Fruit fly (Drosophila melanogaster) whole organism, embryonic: ENCODE measurements around the gene Sec22.

Source experiments
- Atf3 ChIP-seq: fragments of 200-800 bp; sonication (Bioruptor generic); optimal IDR thresholded peaks from 3 replicates; lab custom pipeline; 2016; ENCODE audit warnings: missing biosample characterization, missing genetic modification characterization
- BtbVII ChIP-seq: fragments of 200-800 bp; sonication (Bioruptor generic); optimal IDR thresholded peaks from 3 replicates; lab custom pipeline; 2017; ENCODE audit warnings: missing biosample characterization, mild to moderate bottlenecking, missing genetic modification characterization
- CG11093 ChIP-seq: fragments of 200-800 bp; sonication (Bioruptor generic); IDR thresholded peaks from 3 replicates; pipeline ENCODE4 v1.3.6; 2022; ENCODE audit warnings: missing biosample characterization, missing genetic modification characterization
- CG16779 ChIP-seq: fragments of 200-800 bp; sonication (Bioruptor generic); IDR thresholded peaks from 2 replicates; pipeline ENCODE4 v1.3.6; 2022; ENCODE audit warnings: missing biosample characterization, missing genetic modification characterization
- CG16863 ChIP-seq: fragments of 200-800 bp; sonication (Bioruptor generic); optimal IDR thresholded peaks from 3 replicates; lab custom pipeline; 2016; ENCODE audit warnings: missing biosample characterization, missing genetic modification characterization
- CG1792 ChIP-seq: fragments of 200-800 bp; sonication (Bioruptor generic); optimal IDR thresholded peaks from 2 replicates; lab custom pipeline; 2016; ENCODE audit warnings: missing biosample characterization, missing genetic modification characterization
- CG2202 ChIP-seq: fragments of 200-800 bp; sonication (Bioruptor generic); optimal IDR thresholded peaks from 2 replicates; lab custom pipeline; 2018; ENCODE audit warnings: missing biosample characterization, mild to moderate bottlenecking, missing genetic modification characterization
- CG2889 ChIP-seq: fragments of 200-800 bp; sonication (Bioruptor generic); IDR thresholded peaks from 3 replicates; pipeline ENCODE4 v1.3.6; 2022; ENCODE audit warnings: missing biosample characterization, missing genetic modification characterization
- CG30431 ChIP-seq: fragments of 200-800 bp; sonication (Bioruptor generic); optimal IDR thresholded peaks from 2 replicates; lab custom pipeline; 2017; ENCODE audit warnings: missing biosample characterization, missing genetic modification characterization
- CG31441 ChIP-seq: fragments of 200-800 bp; sonication (Bioruptor generic); IDR thresholded peaks from 2 replicates; pipeline ENCODE4 v1.3.6; 2022; ENCODE audit warnings: missing biosample characterization, missing genetic modification characterization
- CG33557 ChIP-seq: fragments of 200-800 bp; sonication (Bioruptor generic); optimal IDR thresholded peaks from 2 replicates; lab custom pipeline; 2019; ENCODE audit warnings: missing biosample characterization, mild to moderate bottlenecking, missing genetic modification characterization, moderate library complexity
- CG34376 ChIP-seq: fragments of 200-800 bp; sonication (Bioruptor generic); optimal IDR thresholded peaks from 2 replicates; lab custom pipeline; 2018; ENCODE audit warnings: missing biosample characterization, mild to moderate bottlenecking, missing genetic modification characterization
- CG4328 ChIP-seq: fragments of 200-800 bp; sonication (Bioruptor generic); optimal IDR thresholded peaks from 3 replicates; lab custom pipeline; 2017; ENCODE audit warnings: missing biosample characterization, missing genetic modification reagents, missing genetic modification characterization
- CG9215 ChIP-seq: fragments of 200-800 bp; sonication (Bioruptor generic); IDR thresholded peaks from 2 replicates; pipeline ENCODE4 v1.3.6; 2022; ENCODE audit warnings: missing biosample characterization, missing genetic modification characterization
- D19B ChIP-seq: fragments of 200-800 bp; sonication (Bioruptor generic); optimal IDR thresholded peaks from 2 replicates; lab custom pipeline; 2017; ENCODE audit warnings: missing biosample characterization, mild to moderate bottlenecking, missing genetic modification characterization
- Dad ChIP-seq: fragments of 200-800 bp; sonication (Bioruptor generic); optimal IDR thresholded peaks from 3 replicates; lab custom pipeline; 2016; ENCODE audit warnings: missing biosample characterization, missing genetic modification characterization
- Ets97D ChIP-seq: fragments of 200-800 bp; sonication (Bioruptor generic); optimal IDR thresholded peaks from 3 replicates; lab custom pipeline; 2016; ENCODE audit warnings: missing biosample characterization, missing genetic modification characterization
- HLH54F ChIP-seq: fragments of 200-800 bp; sonication (Bioruptor generic); optimal IDR thresholded peaks from 3 replicates; lab custom pipeline; 2016; ENCODE audit warnings: missing biosample characterization, missing genetic modification characterization
- Mad ChIP-seq: fragments of 200-800 bp; sonication (Bioruptor generic); optimal IDR thresholded peaks from 2 replicates; lab custom pipeline; 2016; ENCODE audit warnings: missing biosample characterization, missing genetic modification characterization
- Med ChIP-seq: fragments of 200-800 bp; sonication (Bioruptor generic); peaks from one replicate; lab custom pipeline; 2016; ENCODE audit warnings: missing biosample characterization, missing genetic modification characterization, mild to moderate bottlenecking, inconsistent platforms, moderate library complexity
- Mes4 ChIP-seq: fragments of 200-800 bp; sonication (Bioruptor generic); optimal IDR thresholded peaks from 2 replicates; lab custom pipeline; 2016; ENCODE audit warnings: missing biosample characterization, missing genetic modification characterization
- Mrtf ChIP-seq: fragments of 200-800 bp; sonication (Bioruptor generic); IDR thresholded peaks from 3 replicates; pipeline ENCODE4 v1.3.6; 2022; ENCODE audit warnings: missing biosample characterization, missing genetic modification characterization
- NC2β ChIP-seq: fragments of 200-800 bp; sonication (Bioruptor generic); optimal IDR thresholded peaks from 2 replicates; lab custom pipeline; 2016; ENCODE audit warnings: missing biosample characterization, missing genetic modification characterization
- Scr ChIP-seq: fragments of 200-800 bp; sonication (Bioruptor generic); IDR thresholded peaks from 2 replicates; pipeline ENCODE4 v1.3.6; 2022; ENCODE audit warnings: missing biosample characterization, missing genetic modification characterization; ENCODE audit not compliant: partially characterized antibody
- Six4 ChIP-seq: fragments of 200-800 bp; sonication (Bioruptor generic); optimal IDR thresholded peaks from 2 replicates; lab custom pipeline; 2016; ENCODE audit warnings: missing biosample characterization, missing genetic modification characterization
- Trl ChIP-seq, 3 experiments: fragments of >200 bp in 2 of 3; fragments of 200-800 bp in 1 of 3; sonication (Bioruptor generic) in 1 of 3; optimal IDR thresholded peaks; 2 replicates in 1 of 3; 3 replicates in 2 of 3; lab custom pipeline; 2016 to 2017; ENCODE audit warnings: missing biosample characterization in 1 of 3, missing genetic modification characterization in 1 of 3
- YL-1 ChIP-seq: fragments of 200-800 bp; sonication (Bioruptor generic); optimal IDR thresholded peaks from 3 replicates; lab custom pipeline; 2017; ENCODE audit warnings: missing biosample characterization, mild to moderate bottlenecking, missing genetic modification characterization
- bbx ChIP-seq: fragments of 200-800 bp; sonication (Bioruptor generic); IDR thresholded peaks from 2 replicates; pipeline ENCODE4 v1.3.6; 2022; ENCODE audit warnings: missing biosample characterization, missing genetic modification characterization; ENCODE audit not compliant: partially characterized antibody
- en ChIP-seq: fragments of 200-800 bp; sonication (Bioruptor generic); optimal IDR thresholded peaks from 2 replicates; lab custom pipeline; 2016; ENCODE audit warnings: missing biosample characterization, missing genetic modification characterization
- eve ChIP-seq, 2 experiments: fragments of >200 bp; optimal IDR thresholded peaks; 2 replicates each; lab custom pipeline; 2017; ENCODE audit warnings: missing biosample characterization in 2 of 2, missing genetic modification characterization in 2 of 2
- exex ChIP-seq: fragments of 200-800 bp; sonication (Bioruptor generic); optimal IDR thresholded peaks from 4 replicates; lab custom pipeline; 2018; ENCODE audit warnings: missing biosample characterization, mild to moderate bottlenecking, missing genetic modification characterization, moderate library complexity
- fd102C ChIP-seq: fragments of 200-800 bp; sonication (Bioruptor generic); optimal IDR thresholded peaks from 2 replicates; lab custom pipeline; 2018; ENCODE audit warnings: missing biosample characterization, mild to moderate bottlenecking, missing genetic modification characterization, moderate library complexity
- fu2 ChIP-seq: fragments of 200-800 bp; sonication (Bioruptor generic); optimal IDR thresholded peaks from 2 replicates; lab custom pipeline; 2016; ENCODE audit warnings: missing biosample characterization, missing genetic modification characterization
- her ChIP-seq: fragments of 200-800 bp; sonication (Bioruptor generic); optimal IDR thresholded peaks from 2 replicates; lab custom pipeline; 2016; ENCODE audit warnings: missing biosample characterization, missing genetic modification characterization
- insv ChIP-seq, 2 experiments: fragments of 200-800 bp; sonication (Bioruptor generic); optimal IDR thresholded peaks; 3 replicates each; lab custom pipeline; 2016 to 2018; ENCODE audit warnings: missing biosample characterization in 2 of 2, missing genetic modification characterization in 2 of 2
- jumu ChIP-seq: fragments of 200-800 bp; sonication (Bioruptor generic); optimal IDR thresholded peaks from 3 replicates; lab custom pipeline; 2016; ENCODE audit warnings: missing biosample characterization, missing genetic modification characterization
- lilli ChIP-seq: fragments of 200-800 bp; sonication (Bioruptor generic); optimal IDR thresholded peaks from 3 replicates; lab custom pipeline; 2016; ENCODE audit warnings: missing biosample characterization, missing genetic modification characterization
- mld ChIP-seq: fragments of 200-800 bp; sonication (Bioruptor generic); IDR thresholded peaks from 3 replicates; pipeline ENCODE4 v1.3.6; 2022; ENCODE audit warnings: missing biosample characterization, missing genetic modification characterization; ENCODE audit not compliant: partially characterized antibody
- oc ChIP-seq: fragments of 200-800 bp; sonication (Bioruptor generic); optimal IDR thresholded peaks from 2 replicates; lab custom pipeline; 2018; ENCODE audit warnings: missing biosample characterization, mild to moderate bottlenecking, missing genetic modification characterization, moderate library complexity
- pzg ChIP-seq: fragments of 200-800 bp; sonication (Bioruptor generic); optimal IDR thresholded peaks from 3 replicates; lab custom pipeline; 2018; ENCODE audit warnings: missing biosample characterization, mild to moderate bottlenecking, missing genetic modification characterization, moderate library complexity
- sens ChIP-seq: fragments of 200-800 bp; sonication (Bioruptor generic); peaks from one replicate; lab custom pipeline; 2016; ENCODE audit warnings: missing biosample characterization, missing genetic modification characterization
- sens-2 ChIP-seq: fragments of 200-800 bp; sonication (Bioruptor generic); IDR thresholded peaks from 2 replicates; pipeline ENCODE4 v1.3.6; 2022; ENCODE audit warnings: missing biosample characterization, missing genetic modification characterization
- sqz ChIP-seq: fragments of 200-800 bp; sonication (Bioruptor generic); optimal IDR thresholded peaks from 3 replicates; lab custom pipeline; 2018; ENCODE audit warnings: missing biosample characterization, mild to moderate bottlenecking, missing genetic modification characterization
- sr ChIP-seq: fragments of 200-800 bp; sonication (Bioruptor generic); IDR thresholded peaks from 3 replicates; pipeline ENCODE4 v1.3.6; 2022; ENCODE audit warnings: missing biosample characterization, missing genetic modification characterization
- sug ChIP-seq: fragments of 200-800 bp; optimal IDR thresholded peaks from 2 replicates; lab custom pipeline; 2019; ENCODE audit warnings: missing biosample characterization, mild to moderate bottlenecking, missing genetic modification characterization, moderate library complexity
- tna ChIP-seq: fragments of 200-800 bp; sonication (Bioruptor generic); IDR thresholded peaks from 2 replicates; pipeline ENCODE4 v1.3.6; 2022; ENCODE audit warnings: missing biosample characterization, missing genetic modification characterization; ENCODE audit not compliant: partially characterized antibody

The Sec22 gene

dm6 chrX:758892-759621, 46.8 kb upstream of the Sec22 start, which contains the start of gene CG5273 (continued):
- TF ChIP-seq HLH54F (GFP tag; lab: Kevin White, UChicago) (no peak), Six4 (GFP tag; lab: Kevin White, UChicago) (peak; percentile 52), sens-2 (GFP tag; lab: Robert Waterston, UW) (no peak), Mrtf (no peak), sqz (GFP tag; lab: Kevin White, UChicago) (no peak), CG9215 (GFP tag; lab: Robert Waterston, UW) (no peak), Mes4 (GFP tag; lab: Kevin White, UChicago) (no peak), pzg (peak; percentile 96), sug (tag; lab: Kevin White, UChicago) (peak; percentile 52), CG16779 (GFP tag; lab: Robert Waterston, UW) (0 out of 2 replicates have a peak, but pooled peaks have one; percentile 14), CG4328 (GFP tag; lab: Kevin White, UChicago) (peak; percentile 23), NC2β (GFP tag; lab: Kevin White, UChicago) (peak; percentile 8), fd102C (GFP tag; lab: Kevin White, UChicago) (peak; percentile 22), Trl (optimal IDR thresholded peaks at IDR 0.05; lab: Kevin White, UChicago) (no peak), Trl (GFP tag; optimal IDR thresholded peaks at IDR 0.05; lab: Kevin White, UChicago) (no peak), Atf3 (GFP tag; lab: Kevin White, UChicago) (no peak), fu2 (GFP tag; lab: Kevin White, UChicago) (no peak), Scr (peak; percentile 97), CG11093 (GFP tag; lab: Robert Waterston, UW) (no peak), her (GFP tag; lab: Kevin White, UChicago) (no peak), Med (GFP tag; lab: Kevin White, UChicago) (peak; percentile 93), CG30431 (GFP tag; lab: Kevin White, UChicago) (no peak), jumu (GFP tag; lab: Kevin White, UChicago) (no peak), CG33557 (GFP tag; lab: Kevin White, UChicago) (no peak), mld (peak; percentile 94), exex (peak; percentile 14), CG16863 (GFP tag; lab: Kevin White, UChicago) (no peak)
- TF ChIP-seq, all 482 proteins: peak for 188

DNA sequence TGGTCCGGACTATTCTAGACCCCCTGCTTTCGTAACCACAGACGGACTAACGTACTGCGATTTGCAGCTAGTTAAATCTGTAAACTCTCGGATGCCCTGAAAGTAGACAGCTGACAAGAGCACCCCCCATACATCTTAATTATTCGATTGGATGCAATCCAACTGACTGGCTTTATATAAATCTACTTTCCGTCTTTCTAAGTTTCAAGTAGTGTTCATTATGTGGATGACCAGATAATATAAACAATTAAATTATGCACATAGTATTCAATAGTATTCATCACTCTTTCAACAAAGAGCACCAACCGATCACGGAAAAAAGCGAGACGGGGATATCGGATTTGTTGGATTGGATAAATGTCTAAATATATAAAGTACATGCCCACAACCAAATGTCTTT, 43.8 kb upstream of the Sec22 start:
- TF ChIP-seq tna (GFP tag; lab: Robert Waterston, UW), result no peak
- peak; percentile 71 for TF ChIP-seq Med (GFP tag; lab: Kevin White, UChicago)
- peak; percentile 63 for TF ChIP-seq sens (GFP tag; lab: Kevin White, UChicago)
- TF ChIP-seq, all 482 proteins: peak for 2

DNA sequence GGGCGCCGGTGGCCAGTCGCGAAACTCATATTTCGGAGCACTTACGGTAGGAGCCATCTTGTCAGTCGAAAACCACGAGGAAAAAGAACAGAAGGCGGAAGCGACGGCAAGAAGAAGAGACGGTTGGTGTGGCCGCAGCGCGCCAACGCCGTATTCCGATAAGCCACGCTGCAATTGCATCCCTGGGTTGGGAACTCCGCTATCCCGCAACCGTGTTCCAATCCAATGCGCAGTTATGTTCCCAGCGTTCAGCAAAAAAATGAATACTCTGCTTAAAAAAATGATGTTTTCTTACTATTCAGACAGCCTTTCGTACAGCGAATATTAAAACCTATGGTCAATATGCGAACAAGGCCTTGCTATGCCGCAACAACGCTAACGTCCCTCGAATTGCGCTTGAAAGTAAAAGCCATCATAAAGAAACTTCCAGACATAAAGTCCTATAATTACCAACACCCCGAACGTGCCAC, 40.8 kb upstream of the Sec22 start, which contains the start of gene RpL22:
Gene RpL22, minus strand, starts transcription at position 92 of the 470 bp plus-strand sequence.
- TF ChIP-seq BtbVII (GFP tag; lab: Kevin White, UChicago) (peak; percentile 91), pzg (peak; percentile 98), her (GFP tag; lab: Kevin White, UChicago) (peak; percentile 94), D19B (GFP tag; lab: Kevin White, UChicago) (peak; percentile 69), eve (GFP tag; optimal IDR thresholded peaks at IDR 0.05; lab: Kevin White, UChicago) (no peak), CG1792 (GFP tag; lab: Kevin White, UChicago) (peak; percentile 87), Atf3 (GFP tag; lab: Kevin White, UChicago) (peak; percentile 71), Dad (GFP tag; lab: Kevin White, UChicago) (peak; percentile 88), CG2202 (tag; lab: Kevin White, UChicago) (peak; percentile 76), Ets97D (GFP tag; lab: Kevin White, UChicago) (peak; percentile 100), en (GFP tag; lab: Kevin White, UChicago) (peak; percentile 84), oc (tag; lab: Kevin White, UChicago) (peak; percentile 73), sr (peak; percentile 88), CG2889 (GFP tag; lab: Robert Waterston, UW) (peak; percentile 54; the same call in 1 of the 3 replicates), insv (GFP tag; optimal IDR thresholded peaks at IDR 0.05; lab: Kevin White, UChicago) (peak in 1 of 2 experiments; percentile 80), Mad (GFP tag; lab: Kevin White, UChicago) (peak; percentile 92), sens-2 (GFP tag; lab: Robert Waterston, UW) (peak; percentile 85), Six4 (GFP tag; lab: Kevin White, UChicago) (peak; percentile 80), CG34376 (GFP tag; lab: Kevin White, UChicago) (peak; percentile 95), lilli (GFP tag; lab: Kevin White, UChicago) (peak; percentile 79), CG31441 (GFP tag; lab: Robert Waterston, UW) (peak; percentile 80), YL-1 (GFP tag; lab: Kevin White, UChicago) (peak; percentile 96), bbx (GFP tag; lab: Robert Waterston, UW) (0 out of 2 replicates have a peak, but pooled peaks have one; percentile 9)
